Fruit fly (Drosophila melanogaster): Measurements from ENCODE around the gene CG8036.
A peak's percentile ranks its signal among the peaks of the same experiment; 100 is the strongest.

dm6 chr3R:8712722-8713131, 45.1 kb downstream of the CG8036 start, which contains the start of gene CG8112:
- TF ChIP-seq Hr96 (GFP tag; optimal IDR thresholded peaks at IDR 0.05) (no peak), kay (GFP tag; ENCODE audit: borderline replicate concordance) (peak; percentile 76), toe (GFP tag; optimal IDR thresholded peaks at IDR 0.05) (no peak), Clk (GFP tag; optimal IDR thresholded peaks at IDR 0.05) (no peak), cic (GFP tag; optimal IDR thresholded peaks at IDR 0.05) (no peak), Crg-1 (GFP tag; optimal IDR thresholded peaks at IDR 0.05) (no peak), CG7101 (tag; optimal IDR thresholded peaks at IDR 0.05) (peak; percentile 78), ovo (GFP tag; optimal IDR thresholded peaks at IDR 0.05) (peak; percentile 73)

All from whole organism, adult.